Worm (Caenorhabditis elegans) whole organism, L4 larva: ENCODE data around the gene C06G4.6.

Experiments used
- D1046.2 ChIP-seq: fragments of 200-800 bp; sonication (Bioruptor generic); IDR thresholded peaks from 2 replicates; pipeline ENCODE4 v1.3.6; 2022; ENCODE audit warnings: missing genetic modification characterization, missing compliant biosample characterization
- F37D6.2 ChIP-seq: sonication (generic microtip); optimal IDR thresholded peaks from 2 replicates; lab custom pipeline; 2016; ENCODE audit warnings: mild to moderate bottlenecking, missing genetic modification characterization, missing compliant biosample characterization
- F49E8.2 ChIP-seq: sonication (generic microtip); optimal IDR thresholded peaks from 2 replicates; lab custom pipeline; 2016; ENCODE audit warnings: missing compliant biosample characterization, mild to moderate bottlenecking, missing genetic modification characterization, borderline replicate concordance
- R02D3.7 ChIP-seq: fragments of 150-350 bp; sonication (generic microtip); optimal IDR thresholded peaks from 3 replicates; lab custom pipeline; 2014; ENCODE audit warnings: missing biosample characterization, missing genetic modification characterization
- T20F7.1 ChIP-seq: fragments of 200-800 bp; sonication (Bioruptor generic); optimal IDR thresholded peaks from 2 replicates; lab custom pipeline; 2018; ENCODE audit warnings: mild to moderate bottlenecking, missing genetic modification characterization, missing compliant biosample characterization
- Y105C5A.15 ChIP-seq: fragments of 200-800 bp; sonication (Bioruptor generic); IDR thresholded peaks from 2 replicates; pipeline ENCODE4 v1.3.6; 2022; ENCODE audit warnings: missing genetic modification characterization, missing compliant biosample characterization
- ZK337.2 ChIP-seq: fragments of 200-800 bp; sonication (Bioruptor generic); IDR thresholded peaks from 2 replicates; pipeline ENCODE4 v1.3.6; 2022; ENCODE audit warnings: missing genetic modification reagents, missing genetic modification characterization, missing compliant biosample characterization
- ZK546.5 ChIP-seq, 2 experiments: sonication (generic microtip); optimal IDR thresholded peaks; 2 replicates each; lab custom pipeline; 2017; ENCODE audit warnings: missing biosample characterization in 2 of 2, missing genetic modification characterization in 2 of 2
- ama-1 ChIP-seq: fragments of 150-350 bp; optimal IDR thresholded peaks from 2 replicates; lab custom pipeline; 2014; ENCODE audit warnings: inconsistent platforms, mixed read lengths
- ceh-62 ChIP-seq: sonication (generic microtip); optimal IDR thresholded peaks from 2 replicates; lab custom pipeline; 2017; ENCODE audit warnings: missing biosample characterization, missing genetic modification characterization
- ces-1 ChIP-seq: fragments of 150-350 bp; sonication (generic microtip); optimal IDR thresholded peaks from 4 replicates; lab custom pipeline; 2014; ENCODE audit warnings: missing biosample characterization, missing genetic modification reagents, missing genetic modification characterization
- ctbp-1 ChIP-seq: fragments of 200-800 bp; sonication (Bioruptor generic); IDR thresholded peaks from 2 replicates; pipeline ENCODE4 v1.3.6; 2022; ENCODE audit warnings: missing genetic modification reagents, missing genetic modification characterization, missing compliant biosample characterization
- daf-16 ChIP-seq, 3 experiments: sonication (generic microtip); optimal IDR thresholded peaks; 2 replicates each; lab custom pipeline; 2016 to 2017; ENCODE audit warnings: missing genetic modification characterization in 3 of 3, missing genetic modification reagents in 3 of 3, mild to moderate bottlenecking in 2 of 3, missing compliant biosample characterization in 2 of 3, missing biosample characterization in 1 of 3, moderate library complexity in 1 of 3
- dmd-6 ChIP-seq: fragments of 200-800 bp; sonication (Bioruptor generic); IDR thresholded peaks from 2 replicates; pipeline ENCODE4 v1.3.6; 2022; ENCODE audit warnings: missing genetic modification reagents, missing genetic modification characterization, missing compliant biosample characterization
- dmd-8 ChIP-seq: fragments of 200-800 bp; sonication (Bioruptor generic); IDR thresholded peaks from 2 replicates; pipeline ENCODE4 v1.3.6; 2022; ENCODE audit warnings: missing genetic modification characterization, missing compliant biosample characterization
- duxl-1 ChIP-seq: sonication (generic microtip); optimal IDR thresholded peaks from 2 replicates; lab custom pipeline; 2016; ENCODE audit warnings: mild to moderate bottlenecking, missing genetic modification characterization, moderate library complexity, missing compliant biosample characterization; ENCODE audit not compliant: poor library complexity
- dve-1 ChIP-seq: sonication (generic microtip); optimal IDR thresholded peaks from 2 replicates; lab custom pipeline; 2017; ENCODE audit warnings: antibody characterized with exemption, mild to moderate bottlenecking, missing genetic modification characterization, missing compliant biosample characterization; ENCODE audit not compliant: insufficient read depth
- egl-43 ChIP-seq: fragments of 200-800 bp; sonication (Bioruptor generic); IDR thresholded peaks from 2 replicates; pipeline ENCODE4 v1.3.6; 2022; ENCODE audit warnings: missing genetic modification reagents, missing genetic modification characterization, missing compliant biosample characterization
- fos-1 ChIP-seq: fragments of 150-350 bp; optimal IDR thresholded peaks from 2 replicates; lab custom pipeline; 2014; ENCODE audit warnings: missing biosample characterization, missing genetic modification characterization
- hlh-11 ChIP-seq: fragments of 200-800 bp; sonication (Bioruptor generic); optimal IDR thresholded peaks from 2 replicates; lab custom pipeline; 2018; ENCODE audit warnings: mild to moderate bottlenecking, missing genetic modification characterization, missing compliant biosample characterization
- hlh-30 ChIP-seq: sonication (generic microtip); optimal IDR thresholded peaks from 2 replicates; lab custom pipeline; 2017; ENCODE audit warnings: antibody characterized with exemption, mild to moderate bottlenecking, missing genetic modification characterization, missing compliant biosample characterization; ENCODE audit not compliant: insufficient read depth
- hmg-1.1 ChIP-seq: fragments of 200-800 bp; sonication (Bioruptor generic); IDR thresholded peaks from 2 replicates; pipeline ENCODE4 v1.3.6; 2022; ENCODE audit warnings: missing genetic modification reagents, missing genetic modification characterization, missing compliant biosample characterization
- lin-15B ChIP-seq: fragments of 150-350 bp; sonication (generic microtip); optimal IDR thresholded peaks from 3 replicates; lab custom pipeline; 2014; ENCODE audit warnings: missing biosample characterization, missing genetic modification characterization
- lin-38 ChIP-seq: fragments of 200-800 bp; sonication (Bioruptor generic); IDR thresholded peaks from 2 replicates; pipeline ENCODE4 v1.3.6; 2022; ENCODE audit warnings: missing genetic modification reagents, missing genetic modification characterization, missing compliant biosample characterization
- lin-39 ChIP-seq: fragments of 150-350 bp; optimal IDR thresholded peaks from 2 replicates; lab custom pipeline; 2014; ENCODE audit warnings: missing biosample characterization, missing genetic modification reagents, missing genetic modification characterization
- lsy-2 ChIP-seq, 2 experiments: fragments of 150-350 bp in 1 of 2; sonication (generic microtip) in 1 of 2; optimal IDR thresholded peaks; 2 replicates each; lab custom pipeline; 2014 to 2017; ENCODE audit warnings: missing biosample characterization in 2 of 2, missing genetic modification characterization in 2 of 2
- madf-5 ChIP-seq, 2 experiments: fragments of 200-800 bp; sonication (Bioruptor generic); IDR thresholded peaks; 2 replicates each; pipeline ENCODE4 v1.3.6; 2022; ENCODE audit warnings: missing compliant biosample characterization in 2 of 2, missing genetic modification characterization in 2 of 2
- madf-9 ChIP-seq: fragments of 200-800 bp; sonication (Bioruptor generic); conservative IDR thresholded peaks from 2 replicates; pipeline ENCODE4 v1.3.6; 2022; ENCODE audit warnings: missing genetic modification reagents, missing genetic modification characterization, missing compliant biosample characterization
- mdl-1 ChIP-seq, 2 experiments: fragments of 150-350 bp in 1 of 2; sonication (generic microtip) in 1 of 2; optimal IDR thresholded peaks; 2 replicates each; lab custom pipeline; 2014 to 2017; ENCODE audit warnings: missing biosample characterization in 2 of 2, missing genetic modification characterization in 2 of 2
- mep-1 ChIP-seq: fragments of 150-350 bp; sonication (generic microtip); optimal IDR thresholded peaks from 3 replicates; lab custom pipeline; 2014; ENCODE audit warnings: missing biosample characterization, missing genetic modification characterization
- mes-2 ChIP-seq: sonication (generic microtip); optimal IDR thresholded peaks from 2 replicates; lab custom pipeline; 2016; ENCODE audit warnings: missing genotype, mild to moderate bottlenecking, missing genetic modification characterization, missing compliant biosample characterization; ENCODE audit not compliant: poor library complexity, severe bottlenecking
- nhr-11 ChIP-seq: fragments of 150-350 bp; optimal IDR thresholded peaks from 2 replicates; lab custom pipeline; 2014; ENCODE audit warnings: missing biosample characterization, missing genetic modification characterization
- nhr-28 ChIP-seq: fragments of 150-350 bp; optimal IDR thresholded peaks from 2 replicates; lab custom pipeline; 2014; ENCODE audit warnings: missing biosample characterization, missing genetic modification characterization
- nhr-42 ChIP-seq: fragments of 200-800 bp; sonication (Bioruptor generic); IDR thresholded peaks from 2 replicates; pipeline ENCODE4 v1.3.6; 2022; ENCODE audit warnings: missing genetic modification characterization, missing compliant biosample characterization
- nhr-6 ChIP-seq: fragments of 150-350 bp; optimal IDR thresholded peaks from 2 replicates; lab custom pipeline; 2014; ENCODE audit warnings: missing biosample characterization, missing genetic modification characterization
- pqm-1 ChIP-seq: sonication (generic microtip); optimal IDR thresholded peaks from 2 replicates; lab custom pipeline; 2017; ENCODE audit warnings: missing biosample characterization, missing genetic modification characterization
- saeg-2 ChIP-seq: fragments of 200-800 bp; sonication (Bioruptor generic); IDR thresholded peaks from 2 replicates; pipeline ENCODE4 v1.3.6; 2022; ENCODE audit warnings: missing genetic modification reagents, missing genetic modification characterization, missing compliant biosample characterization
- sdz-12 ChIP-seq: fragments of 200-800 bp; sonication (Bioruptor generic); optimal IDR thresholded peaks from 2 replicates; lab custom pipeline; 2018; ENCODE audit warnings: mild to moderate bottlenecking, missing genetic modification characterization, missing compliant biosample characterization
- snpc-4 ChIP-seq: fragments of 150-350 bp; optimal IDR thresholded peaks from 2 replicates; lab custom pipeline; 2014; ENCODE audit warnings: missing biosample characterization, missing genetic modification characterization
- spr-1 ChIP-seq: sonication (generic microtip); optimal IDR thresholded peaks from 2 replicates; lab custom pipeline; 2016; ENCODE audit warnings: mild to moderate bottlenecking, missing genetic modification characterization, missing compliant biosample characterization
- tra-1 ChIP-seq: fragments of 200-800 bp; sonication (Bioruptor generic); IDR thresholded peaks from 2 replicates; pipeline ENCODE4 v1.3.6; 2022; ENCODE audit warnings: missing genetic modification reagents, missing genetic modification characterization, missing compliant biosample characterization
- unc-62 ChIP-seq, 3 experiments: fragments of 150-350 bp in 1 of 3; sonication (generic microtip); optimal IDR thresholded peaks in 2 of 3; peaks in 1 of 3; 1 replicate in 1 of 3; 2 replicates in 2 of 3; lab custom pipeline; 2014 to 2017; ENCODE audit warnings: missing biosample characterization in 3 of 3, missing genetic modification characterization in 3 of 3, missing genetic modification reagents in 3 of 3, missing genotype in 1 of 3
- vab-7 ChIP-seq: fragments of 200-800 bp; sonication (Bioruptor generic); IDR thresholded peaks from 2 replicates; pipeline ENCODE4 v1.3.6; 2022; ENCODE audit warnings: missing genetic modification reagents, missing genetic modification characterization, missing compliant biosample characterization
- zag-1 ChIP-seq: fragments of 150-350 bp; optimal IDR thresholded peaks from 2 replicates; lab custom pipeline; 2014; ENCODE audit warnings: missing biosample characterization, missing genetic modification characterization
- zip-2 ChIP-seq: fragments of 150-350 bp; optimal IDR thresholded peaks from 2 replicates; lab custom pipeline; 2014; ENCODE audit warnings: missing biosample characterization, missing genetic modification characterization
- ztf-7 ChIP-seq: fragments of 150-350 bp; optimal IDR thresholded peaks from 2 replicates; lab custom pipeline; 2014; ENCODE audit warnings: missing biosample characterization, missing genetic modification characterization

Gene C06G4.6

DNA sequence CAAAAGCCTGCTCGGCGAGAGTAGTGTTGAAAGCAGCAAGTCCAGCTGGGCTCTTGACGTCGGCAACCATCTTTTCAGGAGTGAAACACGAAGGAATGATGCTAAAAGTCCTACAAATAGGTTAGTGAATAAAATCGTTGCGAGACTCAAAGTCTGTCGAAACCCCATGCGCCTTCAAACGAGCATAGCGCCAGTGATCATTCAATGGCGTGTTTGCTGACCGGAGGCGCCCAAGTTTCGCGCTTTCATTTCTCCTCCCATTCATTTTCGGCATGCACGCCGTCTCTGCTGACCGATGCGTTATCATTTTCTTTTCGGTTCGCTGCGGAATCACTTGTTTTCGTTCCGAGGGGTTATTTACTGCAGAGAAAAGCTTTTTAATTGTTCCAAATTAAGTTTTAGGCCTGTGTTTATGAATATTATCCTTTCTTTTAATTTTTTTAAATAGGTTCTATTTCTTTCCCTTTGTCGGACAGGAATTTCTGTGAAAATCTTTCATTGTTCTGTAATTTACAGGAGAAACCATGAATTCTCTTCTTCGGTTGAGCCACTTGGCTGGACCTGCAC is 30.9 kb upstream of the C06G4.6 start, which contains the start of the genes eef-1B.1 and aco-2 (continued):
- peak; percentile 78; the same call in 1 of the 2 replicates for TF ChIP-seq madf-9
- TF ChIP-seq Y105C5A.15 (GFP tag; lab: Robert Waterston, UW) = no peak
- no peak for TF ChIP-seq lin-39
- TF ChIP-seq R02D3.7 = no peak
- TF ChIP-seq saeg-2 (GFP tag; lab: Robert Waterston, UW) = 0 out of 2 replicates have a peak, but pooled peaks have one; percentile 49

DNA sequence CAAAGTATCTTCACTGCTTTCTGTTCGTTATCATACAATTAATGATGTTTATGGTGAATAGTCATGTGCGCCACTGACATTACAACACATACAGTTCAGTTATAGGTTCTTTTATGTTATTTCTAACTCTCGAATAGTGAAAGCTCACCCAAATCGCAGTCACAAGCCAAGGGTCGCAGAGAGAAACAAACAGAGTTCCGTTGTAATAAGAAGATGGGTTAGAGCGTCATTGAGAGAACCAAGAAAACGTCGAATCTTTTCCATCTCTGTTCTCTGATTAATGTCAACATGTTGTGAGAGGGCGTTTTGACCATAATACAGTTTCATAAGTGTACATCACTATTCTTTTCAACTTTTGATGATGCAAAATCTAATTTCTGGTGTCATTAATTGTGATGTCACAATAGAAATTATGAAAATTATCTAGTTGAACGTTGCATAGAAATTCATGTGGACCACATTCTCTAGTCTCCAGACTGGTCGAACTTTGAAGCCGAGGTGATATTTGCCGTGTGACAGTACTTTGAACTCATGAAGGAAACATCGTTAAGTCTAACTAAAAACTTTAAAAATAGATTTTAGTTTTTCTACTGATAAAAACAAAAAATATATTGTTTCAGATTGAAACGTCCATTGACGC is 30.1 kb upstream of the C06G4.6 start:
- TF ChIP-seq madf-9 (no peak), sdz-12 (GFP tag; lab: Kevin White, UChicago) (no peak), hmg-1.1 (no peak), hlh-30 (tag; lab: Kevin White, UChicago) (peak; percentile 68), mep-1 (tag; lab: Kevin White, UChicago) (peak; percentile 65), lsy-2 (tag; optimal IDR thresholded peaks at IDR 0.05; lab: Kevin White, UChicago) (peak in 1 of 2 experiments; percentile 28), ZK337.2 (no peak), unc-62 (GFP tag; optimal IDR thresholded peaks at IDR 0.05 in 1 of 2; lab: Kevin White, UChicago) (no peak), unc-62 (tag; optimal IDR thresholded peaks at IDR 0.05; lab: Kevin White, UChicago) (no peak), ces-1 (GFP tag; lab: Kevin White, UChicago) (no peak), snpc-4 (tag; lab: Kevin White, UChicago) (no peak), mdl-1 (tag; optimal IDR thresholded peaks at IDR 0.05; lab: Kevin White, UChicago) (peak in 1 of 2 experiments; percentile 26), tra-1 (GFP tag; lab: Robert Waterston, UW) (no peak), ceh-62 (tag; lab: Kevin White, UChicago) (no peak), ztf-7 (tag; lab: Kevin White, UChicago) (no peak), egl-43 (GFP tag; lab: Robert Waterston, UW) (no peak), ama-1 (lab: Kevin White, UChicago) (peak; percentile 70), madf-5 (GFP tag; IDR thresholded peaks at IDR 0.05; lab: Robert Waterston, UW) (0 out of 4 replicates have a peak, but pooled peaks of 1 of the 2 experiments have one; percentile 38), lin-15B (no peak), F49E8.2 (no peak), dve-1 (tag; lab: Kevin White, UChicago) (peak; percentile 71), nhr-28 (tag; lab: Kevin White, UChicago) (peak; percentile 48), D1046.2 (GFP tag; lab: Robert Waterston, UW) (no peak), zip-2 (peak; percentile 2), dmd-8 (GFP tag; lab: Robert Waterston, UW) (no peak), spr-1 (tag; lab: Kevin White, UChicago) (no peak), nhr-6 (tag; lab: Kevin White, UChicago) (peak; percentile 16), vab-7 (GFP tag; lab: Robert Waterston, UW) (no peak), daf-16 (GFP tag; optimal IDR thresholded peaks at IDR 0.05; lab: Kevin White, UChicago) (no peak), daf-16 (tag; optimal IDR thresholded peaks at IDR 0.05; lab: Kevin White, UChicago) (peak; percentile 53), zag-1 (no peak), nhr-11 (peak; percentile 45), fos-1 (no peak), lin-38 (0 out of 2 replicates have a peak, but pooled peaks have one; percentile 11), pqm-1 (tag; lab: Kevin White, UChicago) (peak; percentile 6), mes-2 (tag; lab: Kevin White, UChicago) (no peak), F37D6.2 (tag; lab: Kevin White, UChicago) (no peak), nhr-42 (GFP tag; lab: Robert Waterston, UW) (no peak), duxl-1 (tag; lab: Kevin White, UChicago) (no peak), ctbp-1 (GFP tag; lab: Robert Waterston, UW) (0 out of 2 replicates have a peak, but pooled peaks have one; percentile 7), hlh-11 (peak; percentile 42), ZK546.5 (tag; optimal IDR thresholded peaks at IDR 0.05; lab: Kevin White, UChicago) (no peak), T20F7.1 (GFP tag; lab: Kevin White, UChicago) (peak; percentile 17), dmd-6 (GFP tag; lab: Robert Waterston, UW) (peak; percentile 32; the same call in 1 of the 2 replicates)
